Worm (Caenorhabditis elegans): Measurements from ENCODE around the gene hrpu-1.

Gene hrpu-1

DNA sequence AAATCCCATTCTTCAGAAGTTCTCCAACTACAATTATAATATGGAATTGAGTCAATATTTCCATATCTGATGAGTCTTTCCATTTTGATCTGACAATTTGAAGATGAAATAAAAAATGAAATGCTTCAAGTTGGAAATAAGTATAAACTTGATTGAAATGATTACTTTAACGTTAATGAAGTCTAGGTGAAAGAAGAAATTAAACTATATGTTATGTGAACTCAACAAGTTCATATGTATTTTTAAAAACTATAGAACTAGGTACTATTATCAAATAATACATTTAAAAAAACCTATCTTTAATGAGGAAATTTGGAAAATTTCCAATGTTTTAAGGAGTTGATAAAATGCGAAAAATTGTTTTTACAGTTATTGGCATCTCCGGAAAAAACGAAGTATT lies 58.9 kb downstream of the hrpu-1 start, which contains the start of gene srt-49:
TSS of gene srt-49 (minus strand) at position 101 of the 400 bp plus-strand sequence.
- TF ChIP-seq ceh-16 (tag; optimal IDR thresholded peaks at IDR 0.05) (no peak), lin-15B (tag; optimal IDR thresholded peaks at IDR 0.05) (no peak), R02D3.7 (tag; optimal IDR thresholded peaks at IDR 0.05) (no peak), nhr-237 (tag; optimal IDR thresholded peaks at IDR 0.05) (no peak), hmg-11 (tag; optimal IDR thresholded peaks at IDR 0.05) (no peak), unc-62 (GFP tag; optimal IDR thresholded peaks at IDR 0.05) (no peak), sea-2 (GFP tag; optimal IDR thresholded peaks at IDR 0.05) (no peak), nhr-77 (tag; optimal IDR thresholded peaks at IDR 0.05) (no peak), nhr-67 (tag; optimal IDR thresholded peaks at IDR 0.05) (no peak), nhr-11 (tag; optimal IDR thresholded peaks at IDR 0.05) (no peak), elt-1 (tag; optimal IDR thresholded peaks at IDR 0.05) (no peak), lin-39 (tag; optimal IDR thresholded peaks at IDR 0.05) (no peak), tbx-2 (tag; optimal IDR thresholded peaks at IDR 0.05) (no peak), fkh-2 (tag; optimal IDR thresholded peaks at IDR 0.05) (no peak), jun-1 (tag; optimal IDR thresholded peaks at IDR 0.05) (no peak), skn-1 (tag; optimal IDR thresholded peaks at IDR 0.05) (no peak), nhr-28 (tag; optimal IDR thresholded peaks at IDR 0.05) (no peak)

All from whole organism, L3 larva.